Worm (Caenorhabditis elegans) whole organism, late embryonic: Measurements from ENCODE around the gene F15B9.8.

Experiments
- F13H6.1 ChIP-seq: sonication (generic microtip); optimal IDR thresholded peaks from 2 replicates; lab custom pipeline; 2016; ENCODE audit warnings: missing genetic modification characterization, missing compliant biosample characterization
- dmd-4 ChIP-seq: sonication (generic microtip); optimal IDR thresholded peaks from 2 replicates; lab custom pipeline; 2016; ENCODE audit warnings: borderline replicate concordance, missing genetic modification characterization, missing compliant biosample characterization
- npax-4 ChIP-seq: sonication (generic microtip); optimal IDR thresholded peaks from 2 replicates; lab custom pipeline; 2016; ENCODE audit warnings: missing genetic modification characterization, missing compliant biosample characterization

DNA sequence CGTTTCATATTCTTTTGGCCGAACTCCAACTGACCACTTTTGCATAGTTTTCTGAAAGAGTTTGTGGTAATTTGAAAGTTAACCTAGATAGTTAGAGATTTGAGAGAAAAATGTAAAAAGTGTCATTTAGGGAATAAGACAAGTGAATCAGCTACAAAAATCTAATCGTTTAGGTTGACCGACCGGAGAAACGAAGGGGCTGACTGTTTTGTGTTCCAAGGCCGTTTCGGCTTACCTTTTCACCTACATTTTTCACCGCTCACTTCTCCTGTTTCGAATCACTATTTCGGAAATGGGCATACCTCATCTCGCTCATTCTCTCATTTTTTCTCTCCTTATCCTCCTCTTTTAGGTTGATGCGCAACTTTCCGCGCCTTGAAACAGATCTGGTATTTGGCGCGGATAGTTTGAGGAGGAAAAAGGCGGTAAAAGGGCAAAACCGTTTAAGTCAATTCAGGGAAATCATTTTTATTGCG, 27.2 kb upstream of the F15B9.8 start, which contains the start of gene mpst-7:
- TF ChIP-seq npax-4 (tag; lab: Kevin White, UChicago) (no peak), dmd-4 (tag; lab: Kevin White, UChicago) (no peak), F13H6.1 (tag; lab: Kevin White, UChicago) (no peak)
